Worm (Caenorhabditis elegans) whole organism, L4/young adult: Measurements from ENCODE around the gene Y105C5A.13.

Experiments
- W03F9.2 ChIP-seq: fragments of 150-350 bp; optimal IDR thresholded peaks from 2 replicates; lab custom pipeline; 2014; ENCODE audit warnings: missing biosample characterization, missing genetic modification characterization
- dao-5 ChIP-seq: sonication (generic microtip); optimal IDR thresholded peaks from 2 replicates; lab custom pipeline; 2016; ENCODE audit warnings: missing genotype, missing genetic modification characterization, moderate library complexity, missing compliant biosample characterization
- him-1 ChIP-seq: sonication (generic microtip); optimal IDR thresholded peaks from 2 replicates; lab custom pipeline; 2016; ENCODE audit warnings: missing genotype, missing genetic modification reagents, missing genetic modification characterization, missing compliant biosample characterization

DNA sequence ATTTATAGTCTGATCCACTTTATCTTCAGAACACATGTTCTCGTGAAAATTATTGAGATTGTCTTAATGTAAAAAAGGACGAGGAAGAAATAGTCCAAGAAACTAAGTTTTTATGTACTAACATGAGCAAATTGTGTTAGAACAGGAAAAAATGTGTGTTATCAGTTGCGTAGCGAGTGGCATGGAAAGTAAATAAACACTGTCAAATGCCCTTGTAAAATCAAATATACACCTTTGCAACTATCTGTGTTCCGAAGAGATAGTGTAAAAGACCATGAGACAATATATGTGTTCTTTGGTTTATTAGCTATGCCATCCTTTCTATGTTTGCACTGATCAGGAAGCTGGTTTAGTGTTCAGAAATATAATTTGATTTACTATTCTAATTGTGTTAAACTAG lies 48.0 kb upstream of the Y105C5A.13 start:
- TF ChIP-seq dao-5 (tag; lab: Kevin White, UChicago) = no peak
- no peak for TF ChIP-seq W03F9.2 (tag; lab: Kevin White, UChicago)
- no peak for TF ChIP-seq him-1
